Fruit fly (Drosophila melanogaster) whole organism, embryonic: ENCODE measurements around the gene CG7766.

ENCODE experiments used
- CG3281 ChIP-seq: fragments of 200-800 bp; sonication (Bioruptor generic); optimal IDR thresholded peaks from 3 replicates; lab custom pipeline; 2017; ENCODE audit warnings: missing biosample characterization, mild to moderate bottlenecking, missing genetic modification characterization
- unc-4 ChIP-seq: fragments of 200-800 bp; sonication (Bioruptor generic); IDR thresholded peaks from 2 replicates; pipeline ENCODE4 v1.3.6; 2022; ENCODE audit warnings: missing biosample characterization, missing genetic modification characterization; ENCODE audit not compliant: partially characterized antibody
- usp ChIP-seq: fragments of >200 bp; optimal IDR thresholded peaks from 2 replicates; lab custom pipeline; 2017; ENCODE audit warnings: missing biosample characterization, missing genetic modification characterization

dm6 chrX:9062665-9063064 is 40.9 kb downstream of the CG7766 start:
- TF ChIP-seq unc-4 = no peak
- no peak for TF ChIP-seq CG3281 (GFP tag; lab: Kevin White, UChicago)
- no peak for TF ChIP-seq usp (GFP tag; lab: Kevin White, UChicago)
